Worm (Caenorhabditis elegans) whole organism, L1 larva: Measurements from ENCODE around the gene igcm-1.

Experiments
- blmp-1 ChIP-seq: fragments of 150-350 bp; optimal IDR thresholded peaks from 2 replicates; lab custom pipeline; 2014; ENCODE audit warnings: missing biosample characterization, missing genetic modification characterization
- fkh-4 ChIP-seq: sonication (generic microtip); optimal IDR thresholded peaks from 2 replicates; lab custom pipeline; 2016; ENCODE audit warnings: missing compliant biosample characterization, missing genetic modification characterization, borderline replicate concordance
- jun-1 ChIP-seq: fragments of 150-350 bp; optimal IDR thresholded peaks from 2 replicates; lab custom pipeline; 2014; ENCODE audit warnings: missing biosample characterization, missing genetic modification reagents, missing genetic modification characterization
- mab-9 ChIP-seq: fragments of 200-800 bp; sonication (Bioruptor generic); IDR thresholded peaks from 2 replicates; pipeline ENCODE4 v1.3.6; 2022; ENCODE audit warnings: missing genetic modification reagents, missing genetic modification characterization, missing compliant biosample characterization
- skn-1 ChIP-seq: fragments of 150-350 bp; optimal IDR thresholded peaks from 2 replicates; lab custom pipeline; 2014; ENCODE audit warnings: missing biosample characterization, missing genetic modification characterization
- tbx-2 ChIP-seq: sonication (generic microtip); optimal IDR thresholded peaks from 2 replicates; lab custom pipeline; 2016; ENCODE audit warnings: missing genetic modification characterization, missing compliant biosample characterization
- unc-86 ChIP-seq: sonication (generic microtip); optimal IDR thresholded peaks from 2 replicates; lab custom pipeline; 2016; ENCODE audit warnings: missing genetic modification characterization, missing compliant biosample characterization
- zag-1 ChIP-seq: fragments of 150-350 bp; optimal IDR thresholded peaks from 2 replicates; lab custom pipeline; 2014; ENCODE audit warnings: missing biosample characterization, missing genetic modification characterization

- TF ChIP-seq mab-9 (GFP tag; lab: Robert Waterston, UW), result no peak
- TF ChIP-seq blmp-1 (tag; lab: Kevin White, UChicago), result no peak
- TF ChIP-seq tbx-2 (tag; lab: Kevin White, UChicago), result no peak
- TF ChIP-seq unc-86 (tag; lab: Kevin White, UChicago), result no peak
- TF ChIP-seq jun-1, result no peak
- no peak for TF ChIP-seq skn-1 (tag; lab: Kevin White, UChicago)
- TF ChIP-seq fkh-4 (tag; lab: Kevin White, UChicago), result no peak
- TF ChIP-seq zag-1 (tag; lab: Kevin White, UChicago), result no peak
Measured at ce11 chrX:841393-841792, 9.9 kb downstream of the igcm-1 start, which contains the start of gene F39H12.3.
